Worm (Caenorhabditis elegans): ENCODE data around the gene K02D10.1.

DNA sequence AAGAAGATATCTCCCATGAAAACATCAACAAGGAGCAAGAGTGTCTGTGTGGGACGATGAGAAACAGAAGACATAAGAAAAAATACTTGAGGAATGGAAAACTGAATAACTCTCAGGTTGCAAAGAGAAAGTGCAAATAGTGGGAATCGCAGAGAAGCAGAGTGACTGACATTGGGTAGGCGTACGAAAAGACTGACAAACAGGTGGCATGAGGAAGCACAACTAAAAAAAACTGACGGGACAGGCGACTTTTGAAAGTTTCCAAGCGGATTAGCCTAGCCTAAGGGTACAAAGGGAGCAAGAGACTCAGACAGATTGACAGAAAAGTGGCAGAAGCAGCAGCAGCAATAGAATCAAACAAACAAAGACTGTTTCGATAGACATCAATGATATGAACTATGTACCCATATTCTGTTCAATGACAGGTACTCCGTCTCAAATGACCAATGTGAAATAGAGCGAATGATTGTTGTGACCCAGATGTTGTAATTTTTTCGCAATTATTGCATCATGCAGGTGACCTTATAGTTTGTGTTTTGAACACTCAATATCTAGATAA lies 34.9 kb upstream of the K02D10.1 start:
- TF ChIP-seq tab-1 (GFP tag; IDR thresholded peaks at IDR 0.05) (no peak), cog-1 (tag; optimal IDR thresholded peaks at IDR 0.05) (no peak), klf-2 (GFP tag; conservative IDR thresholded peaks at IDR 0.05) (no peak), ref-1 (GFP tag; conservative IDR thresholded peaks at IDR 0.05) (no peak)
